Fruit fly (Drosophila melanogaster): ENCODE results near the gene Fbp1.

Gene Fbp1

DNA sequence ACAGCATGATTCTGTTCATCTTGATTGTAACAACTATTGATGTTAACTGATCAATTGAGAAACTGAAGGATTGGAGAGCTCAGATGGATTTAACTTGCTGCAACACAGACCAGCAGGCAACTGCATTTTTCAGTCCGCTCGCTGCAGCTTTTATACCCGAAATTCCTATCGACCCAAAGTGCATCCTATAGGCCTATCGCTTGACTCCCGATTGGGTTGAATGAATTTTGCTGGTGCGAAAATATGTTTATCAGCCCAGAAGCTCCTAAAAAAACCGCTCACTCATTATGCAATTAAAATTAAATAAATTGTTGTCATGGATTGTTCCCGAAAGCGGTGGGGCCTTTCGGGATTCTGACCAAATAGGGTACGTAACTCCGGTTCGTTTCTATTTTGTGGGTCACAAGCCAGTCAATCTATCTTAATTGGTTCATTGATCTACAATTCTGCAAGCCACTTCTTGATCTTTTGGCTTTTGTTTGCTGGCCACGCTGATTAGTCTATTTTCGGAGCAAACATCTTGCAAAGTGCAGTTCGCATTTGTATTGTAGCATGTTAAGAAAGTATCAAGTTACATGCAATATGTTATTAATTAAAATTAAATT is at the start of gene Fbp1:
TSS of gene Fbp1 (minus strand) at position 113 of the 605 bp plus-strand sequence.
- TF ChIP-seq noc (tag; optimal IDR thresholded peaks at IDR 0.05): no peak

dm6 chr3L:14146386-14146785 is 48.5 kb upstream of the Fbp1 start:
- no peak for TF ChIP-seq noc (tag; optimal IDR thresholded peaks at IDR 0.05)

- TF ChIP-seq noc (tag; optimal IDR thresholded peaks at IDR 0.05): no peak
These were observed 47.9 kb upstream of the Fbp1 start for dm6 chr3L:14145666-14146314.

- no peak for TF ChIP-seq noc (tag; optimal IDR thresholded peaks at IDR 0.05)
These were observed 37.6 kb upstream of the Fbp1 start for dm6 chr3L:14135496-14135895.

dm6 chr3L:14132848-14133392 is 35.1 kb upstream of the Fbp1 start:
- TF ChIP-seq noc (tag; optimal IDR thresholded peaks at IDR 0.05): no peak

DNA sequence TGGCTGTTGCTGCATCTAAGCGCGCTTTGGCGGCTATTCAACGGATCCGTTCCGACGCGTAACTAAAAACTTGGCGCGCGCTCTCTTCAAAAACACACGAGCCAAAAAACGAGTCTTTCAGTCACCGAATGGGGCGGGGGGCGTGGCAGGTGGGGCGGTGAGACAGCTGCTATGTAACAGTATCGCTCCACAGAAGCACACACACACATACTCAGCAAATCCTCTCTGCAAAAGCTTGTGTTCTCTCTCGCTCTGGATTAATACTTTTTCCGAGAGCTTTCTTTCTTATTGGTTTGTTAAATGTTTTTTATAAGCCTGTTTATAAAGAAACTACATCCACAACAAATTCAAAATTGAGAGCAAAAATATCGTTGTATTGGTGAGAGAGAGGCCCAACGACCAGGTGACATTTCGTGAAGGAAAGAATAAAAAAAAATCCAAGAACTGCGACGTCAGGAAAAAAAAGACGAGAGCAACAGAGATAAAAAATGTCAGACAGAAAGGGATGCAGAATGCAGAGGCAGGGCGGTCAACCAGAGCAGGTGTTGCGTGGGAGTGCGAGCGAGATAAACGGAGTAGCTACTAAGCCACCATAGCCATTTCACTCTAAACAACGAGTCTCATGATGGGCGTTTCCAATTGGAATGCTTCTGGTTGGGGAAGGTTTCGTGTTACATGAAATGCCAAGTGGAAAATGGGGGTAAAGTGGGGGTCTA is 33.6 kb upstream of the Fbp1 start, which contains the start of gene Sox21b:
TSS of gene Sox21b (minus strand) at position 51 of the 716 bp plus-strand sequence.
- no peak for TF ChIP-seq noc (tag; optimal IDR thresholded peaks at IDR 0.05)

DNA sequence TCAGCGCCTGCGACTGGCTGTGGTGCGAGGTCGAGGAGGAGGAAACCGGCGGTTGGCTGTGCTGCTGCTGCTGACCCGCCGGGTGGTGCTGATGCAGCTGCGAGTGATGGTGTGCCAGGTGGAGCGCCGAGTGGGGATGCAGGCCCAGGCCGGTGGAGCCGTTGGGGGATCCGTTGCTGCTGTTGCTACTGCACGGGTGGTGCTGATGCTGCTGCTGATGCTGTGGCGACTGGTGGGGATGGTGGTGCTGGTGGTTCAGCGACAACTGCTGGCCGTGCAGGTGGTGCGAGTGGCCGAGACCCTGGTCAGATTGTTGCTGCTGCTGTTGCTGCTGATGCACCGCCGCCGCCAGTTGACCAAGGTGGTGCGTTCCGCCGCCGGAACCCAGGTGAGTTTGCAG is 27.8 kb upstream of the Fbp1 start:
- TF ChIP-seq noc (tag; optimal IDR thresholded peaks at IDR 0.05): no peak

DNA sequence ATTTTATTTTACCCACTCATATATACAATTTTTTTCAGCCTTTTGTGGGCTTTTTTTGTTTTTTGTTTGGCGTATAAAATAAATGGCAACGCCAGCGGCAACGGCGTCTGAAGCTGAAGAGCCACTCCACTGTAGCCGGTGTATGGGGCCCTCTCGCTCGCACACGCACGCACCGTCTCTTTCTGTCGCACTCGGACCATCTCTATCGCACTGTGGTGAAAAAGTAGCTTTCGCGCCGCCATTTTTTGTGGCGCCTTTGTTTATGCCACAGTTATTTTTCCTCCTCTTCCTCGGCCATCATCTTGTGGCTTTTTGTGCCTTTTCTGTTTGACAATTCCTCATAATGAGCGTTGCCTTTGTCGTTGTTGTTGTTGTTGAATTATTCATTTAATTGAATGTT is 24.2 kb upstream of the Fbp1 start:
- TF ChIP-seq noc (tag; optimal IDR thresholded peaks at IDR 0.05): no peak

DNA sequence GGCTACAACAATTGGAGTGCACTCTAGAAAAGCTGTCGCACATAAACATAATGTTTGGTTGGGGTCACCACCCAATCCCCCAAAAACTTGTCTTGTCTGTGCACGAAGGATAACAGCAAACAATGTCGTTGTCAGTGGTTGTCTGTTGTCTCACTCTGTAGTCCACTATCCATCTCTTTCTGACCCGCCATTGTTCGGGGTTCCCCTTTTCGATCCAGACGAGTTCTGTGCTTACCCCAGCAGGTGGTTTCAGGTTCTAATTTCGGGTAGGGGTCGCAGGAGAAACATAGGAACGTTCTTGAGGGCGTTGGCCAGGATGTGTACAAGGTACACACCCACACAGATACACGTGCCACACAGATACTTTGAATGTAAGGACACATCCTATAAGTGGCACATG is 20.9 kb upstream of the Fbp1 start:
- TF ChIP-seq noc (tag; optimal IDR thresholded peaks at IDR 0.05): no peak

- no peak for TF ChIP-seq noc (tag; optimal IDR thresholded peaks at IDR 0.05)
These were observed 16.2 kb upstream of the Fbp1 start for dm6 chr3L:14114084-14114483.

DNA sequence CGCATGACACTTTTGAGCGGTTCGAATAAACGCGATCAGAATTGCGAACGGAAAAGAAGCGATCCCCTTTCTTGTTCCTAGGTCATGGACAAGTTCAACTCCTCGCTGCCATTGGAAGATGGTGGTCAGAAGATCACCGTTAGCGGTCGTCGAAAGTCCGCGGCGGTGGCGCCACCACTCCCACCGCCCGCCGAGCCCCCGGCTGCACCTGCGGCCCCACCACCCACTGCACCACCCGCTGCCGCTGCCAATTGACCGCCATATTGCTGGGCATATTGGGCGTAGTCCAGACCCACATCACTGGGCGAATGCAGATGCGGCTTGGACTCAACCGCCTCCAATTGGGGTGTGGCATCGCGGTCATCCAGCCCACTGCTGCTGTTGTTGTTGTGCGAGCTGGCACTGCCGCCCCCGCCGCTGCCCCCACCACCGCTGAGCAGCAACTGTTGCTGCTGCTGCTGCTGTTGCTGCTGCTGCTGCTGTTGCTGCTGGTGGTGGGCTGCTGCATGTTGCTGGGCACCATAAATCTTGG is 15.1 kb upstream of the Fbp1 start:
- no peak for TF ChIP-seq noc (tag; optimal IDR thresholded peaks at IDR 0.05)

dm6 chr3L:14111411-14111810 is 13.6 kb upstream of the Fbp1 start:
- TF ChIP-seq noc (tag; optimal IDR thresholded peaks at IDR 0.05): no peak

DNA sequence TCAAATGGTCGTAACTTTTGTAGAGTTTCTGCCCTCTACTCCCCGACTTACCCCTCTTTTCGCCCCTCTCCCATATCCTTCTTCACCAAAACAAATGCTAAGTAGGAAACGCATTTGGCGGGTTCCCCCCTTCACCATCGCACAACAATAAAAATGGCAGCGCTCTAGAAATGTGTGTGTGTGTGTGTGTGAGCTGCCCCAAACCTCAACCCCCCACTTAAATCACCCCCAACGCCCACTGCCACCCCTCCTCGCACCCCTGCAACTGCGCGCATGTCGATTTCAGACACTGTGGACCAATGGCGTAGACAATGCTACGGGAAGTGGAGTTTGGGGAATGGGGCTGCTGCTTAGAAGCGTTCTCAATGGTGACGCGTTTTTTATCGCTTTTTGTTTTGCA is 12.0 kb upstream of the Fbp1 start:
- no peak for TF ChIP-seq noc (tag; optimal IDR thresholded peaks at IDR 0.05)

DNA sequence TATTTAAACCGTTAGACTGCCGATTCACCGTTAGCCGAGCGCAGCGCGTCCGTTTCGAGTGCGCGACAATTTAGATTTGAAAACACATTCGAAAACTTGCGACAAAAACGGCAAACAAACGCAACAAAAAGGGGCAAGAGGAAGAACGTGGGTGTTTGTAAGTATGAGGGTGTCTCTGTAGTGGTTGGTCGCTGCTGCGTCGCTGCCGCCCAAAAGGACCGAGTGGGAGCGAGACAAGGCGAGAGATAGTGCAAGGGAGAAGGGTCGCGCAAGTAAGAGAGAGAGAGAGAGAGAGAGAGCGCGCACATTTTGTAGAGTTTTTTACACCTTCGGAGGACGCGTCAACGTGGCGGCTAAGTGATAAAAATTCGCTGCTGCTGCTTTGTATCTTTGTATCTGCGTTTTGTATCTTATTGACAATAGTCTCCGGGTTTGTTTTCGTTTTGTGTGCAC is 10.2 kb upstream of the Fbp1 start, which contains the start of gene Sox21a:
TSS of gene Sox21a (minus strand) at position 51 of the 453 bp plus-strand sequence.
- TF ChIP-seq noc (tag; optimal IDR thresholded peaks at IDR 0.05): no peak

DNA sequence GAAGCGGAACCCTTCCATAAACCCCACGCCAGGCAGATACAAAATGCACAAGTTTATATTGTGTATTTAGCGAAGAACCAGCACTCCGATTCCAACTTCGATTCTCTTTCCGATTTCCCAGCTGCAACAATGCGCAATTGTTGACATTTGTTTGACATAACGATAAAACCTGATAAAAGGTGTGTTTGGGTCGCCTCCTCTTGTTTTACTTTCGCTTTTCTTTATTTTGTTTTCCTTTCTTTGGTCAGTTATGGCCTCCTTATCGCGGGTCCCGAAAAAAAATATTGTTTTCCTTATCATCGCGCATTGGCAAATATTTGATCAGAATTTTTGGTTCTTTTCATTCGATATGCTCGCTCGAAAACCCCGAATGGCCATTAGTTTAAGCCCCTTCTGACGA is 7.1 kb upstream of the Fbp1 start:
- no peak for TF ChIP-seq noc (tag; optimal IDR thresholded peaks at IDR 0.05)

DNA sequence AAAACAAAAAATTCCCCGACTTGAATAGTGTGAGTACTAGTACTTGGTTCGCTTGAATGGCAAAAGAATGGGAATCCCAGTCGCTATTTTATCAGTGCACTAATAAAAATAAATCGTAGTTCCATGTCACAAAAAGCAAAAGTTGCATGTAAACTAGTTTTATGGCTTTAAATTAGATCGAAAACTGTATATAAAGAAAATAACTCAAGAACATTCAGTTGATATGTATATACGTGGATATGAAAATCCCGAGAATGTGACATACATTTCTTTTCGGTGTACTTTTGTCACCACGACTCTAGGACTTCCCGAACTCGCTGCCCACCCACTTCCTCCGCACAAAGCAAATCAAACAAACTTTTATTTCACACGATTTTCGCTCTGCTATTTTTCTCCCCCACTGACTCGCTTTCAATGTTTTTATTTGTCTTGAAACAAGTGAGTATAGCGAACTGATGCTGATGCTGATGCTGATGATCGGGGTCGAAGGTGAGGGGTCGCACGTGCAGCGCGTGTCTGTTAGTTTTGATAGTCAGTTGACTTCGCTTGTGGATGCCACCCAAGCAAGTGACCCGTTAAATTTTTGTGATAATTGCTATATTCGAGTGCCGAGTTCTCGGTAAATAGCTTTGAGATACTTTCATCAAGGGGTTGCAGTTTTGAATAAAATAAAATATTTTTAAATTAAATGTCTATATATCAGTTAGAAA is 3.7 kb upstream of the Fbp1 start:
- no peak for TF ChIP-seq noc (tag; optimal IDR thresholded peaks at IDR 0.05)

Data from whole organism, larva.